Worm (Caenorhabditis elegans) whole organism, young adult: ENCODE data around the gene W09G12.6.

Source experiments
- B0019.2 ChIP-seq: fragments of 200-800 bp; sonication (Bioruptor generic); conservative IDR thresholded peaks from 2 replicates; pipeline ENCODE4 v1.3.6; 2022; ENCODE audit warnings: missing genetic modification reagents, missing genetic modification characterization, missing compliant biosample characterization
- C17E4.6 ChIP-seq: fragments of 200-800 bp; sonication (Bioruptor generic); IDR thresholded peaks from 2 replicates; pipeline ENCODE4 v1.3.6; 2022; ENCODE audit warnings: missing genetic modification reagents, missing genetic modification characterization, missing compliant biosample characterization
- F10E7.11 ChIP-seq: sonication (generic microtip); optimal IDR thresholded peaks from 2 replicates; lab custom pipeline; 2017; ENCODE audit warnings: mild to moderate bottlenecking, missing genetic modification characterization, moderate library complexity, missing compliant biosample characterization
- F33H1.4 ChIP-seq: fragments of 200-800 bp; sonication (Bioruptor generic); IDR thresholded peaks from 2 replicates; pipeline ENCODE4 v1.3.6; 2022; ENCODE audit warnings: missing genetic modification reagents, missing genetic modification characterization, missing compliant biosample characterization
- F49E8.2 ChIP-seq: sonication (generic microtip); optimal IDR thresholded peaks from 3 replicates; lab custom pipeline; 2017; ENCODE audit warnings: missing genetic modification characterization, mild to moderate bottlenecking, missing compliant biosample characterization, antibody characterized with exemption, moderate library complexity; ENCODE audit not compliant: insufficient read depth
- F57A8.1 ChIP-seq: fragments of 200-800 bp; sonication (Bioruptor generic); optimal IDR thresholded peaks from 2 replicates; lab custom pipeline; 2018; ENCODE audit warnings: mild to moderate bottlenecking, missing genetic modification characterization, moderate library complexity, missing compliant biosample characterization
- F57C9.4 ChIP-seq: sonication (generic microtip); optimal IDR thresholded peaks from 2 replicates; lab custom pipeline; 2017; ENCODE audit warnings: mild to moderate bottlenecking, missing genetic modification characterization, missing compliant biosample characterization
- K11D2.4 ChIP-seq: fragments of 200-800 bp; sonication (Bioruptor generic); IDR thresholded peaks from 2 replicates; pipeline ENCODE4 v1.3.6; 2022; ENCODE audit warnings: missing genetic modification reagents, missing genetic modification characterization, missing compliant biosample characterization
- T26A5.8 ChIP-seq: sonication (generic microtip); optimal IDR thresholded peaks from 2 replicates; lab custom pipeline; 2016; ENCODE audit warnings: missing genetic modification characterization, missing compliant biosample characterization
- Y53G8AR.9 ChIP-seq: fragments of 200-800 bp; sonication (Bioruptor generic); conservative IDR thresholded peaks from 2 replicates; pipeline ENCODE4 v1.3.6; 2022; ENCODE audit warnings: missing genetic modification reagents, missing genetic modification characterization, missing compliant biosample characterization
- Y56A3A.18 ChIP-seq: fragments of 200-800 bp; sonication (Bioruptor generic); IDR thresholded peaks from 2 replicates; pipeline ENCODE4 v1.3.6; 2022; ENCODE audit warnings: missing genetic modification reagents, missing genetic modification characterization, missing compliant biosample characterization
- Y79H2A.3 ChIP-seq: fragments of 200-800 bp; sonication (Bioruptor generic); conservative IDR thresholded peaks from 2 replicates; pipeline ENCODE4 v1.3.6; 2022; ENCODE audit warnings: missing genetic modification reagents, missing genetic modification characterization, missing compliant biosample characterization
- ZK185.1 ChIP-seq: sonication (generic microtip); optimal IDR thresholded peaks from 2 replicates; lab custom pipeline; 2016; ENCODE audit warnings: mild to moderate bottlenecking, missing genetic modification characterization, missing compliant biosample characterization; ENCODE audit not compliant: poor library complexity, severe bottlenecking
- aptf-2 ChIP-seq: fragments of 200-800 bp; sonication (Bioruptor generic); conservative IDR thresholded peaks from 2 replicates; pipeline ENCODE4 v1.3.6; 2022; ENCODE audit warnings: missing genetic modification reagents, missing genetic modification characterization, missing compliant biosample characterization
- atf-7 ChIP-seq: sonication (generic microtip); optimal IDR thresholded peaks from 2 replicates; lab custom pipeline; 2017; ENCODE audit warnings: mild to moderate bottlenecking, missing genetic modification characterization, missing compliant biosample characterization
- athp-1 ChIP-seq: sonication (generic microtip); optimal IDR thresholded peaks from 2 replicates; lab custom pipeline; 2017; ENCODE audit warnings: mild to moderate bottlenecking, missing genetic modification characterization, missing compliant biosample characterization
- attf-6 ChIP-seq: fragments of 200-800 bp; sonication (Bioruptor generic); IDR thresholded peaks from 2 replicates; pipeline ENCODE4 v1.3.6; 2022; ENCODE audit warnings: missing genetic modification reagents, missing genetic modification characterization, missing compliant biosample characterization
- bed-2 ChIP-seq: fragments of 200-800 bp; sonication (Bioruptor generic); IDR thresholded peaks from 2 replicates; pipeline ENCODE4 v1.3.6; 2022; ENCODE audit warnings: missing genetic modification reagents, missing genetic modification characterization, missing compliant biosample characterization
- cebp-1 ChIP-seq, 2 experiments: fragments of 200-800 bp in 1 of 2; sonication (Bioruptor generic) in 1 of 2; sonication (generic microtip) in 1 of 2; IDR thresholded peaks in 1 of 2; optimal IDR thresholded peaks in 1 of 2; 2 replicates each; pipeline versions ENCODE4 v1.3.6 to Lab custom; 2017 to 2022; ENCODE audit warnings: missing compliant biosample characterization in 2 of 2, missing genetic modification characterization in 2 of 2, mild to moderate bottlenecking in 1 of 2, missing genetic modification reagents in 1 of 2, moderate library complexity in 1 of 2
- ceh-79 ChIP-seq: sonication (generic microtip); optimal IDR thresholded peaks from 2 replicates; lab custom pipeline; 2017; ENCODE audit warnings: mild to moderate bottlenecking, missing genetic modification characterization, missing compliant biosample characterization
- ceh-91 ChIP-seq: fragments of 200-800 bp; sonication (Bioruptor generic); IDR thresholded peaks from 2 replicates; pipeline ENCODE4 v1.3.6; 2022; ENCODE audit warnings: missing genetic modification reagents, missing genetic modification characterization, missing compliant biosample characterization
- die-1 ChIP-seq: sonication (generic microtip); optimal IDR thresholded peaks from 2 replicates; lab custom pipeline; 2016; ENCODE audit warnings: missing genotype, mild to moderate bottlenecking, missing genetic modification characterization, missing compliant biosample characterization
- dox-1 ChIP-seq: fragments of 200-800 bp; sonication (Bioruptor generic); IDR thresholded peaks from 2 replicates; pipeline ENCODE4 v1.3.6; 2022; ENCODE audit warnings: missing genetic modification reagents, missing genetic modification characterization, missing compliant biosample characterization
- dpl-1 ChIP-seq: fragments of 150-350 bp; optimal IDR thresholded peaks from 2 replicates; lab custom pipeline; 2014; ENCODE audit warnings: missing biosample characterization, missing genetic modification reagents, missing genetic modification characterization
- efl-1 ChIP-seq: fragments of 150-350 bp; optimal IDR thresholded peaks from 2 replicates; lab custom pipeline; 2014; ENCODE audit warnings: missing biosample characterization, missing genetic modification reagents, missing genetic modification characterization
- him-1 ChIP-seq: sonication (generic microtip); optimal IDR thresholded peaks from 2 replicates; lab custom pipeline; 2016; ENCODE audit warnings: missing genotype, missing genetic modification reagents, missing genetic modification characterization, missing compliant biosample characterization
- hlh-26 ChIP-seq: fragments of 200-800 bp; sonication (Bioruptor generic); conservative IDR thresholded peaks from 2 replicates; pipeline ENCODE4 v1.3.6; 2022; ENCODE audit warnings: missing genetic modification reagents, missing genetic modification characterization, missing compliant biosample characterization
- hrde-1 ChIP-seq: sonication (generic microtip); optimal IDR thresholded peaks from 2 replicates; lab custom pipeline; 2016; ENCODE audit warnings: missing genetic modification characterization, mild to moderate bottlenecking, missing compliant biosample characterization, moderate library complexity, missing genotype, missing genetic modification reagents, borderline replicate concordance
- hsf-1 ChIP-seq: fragments of 200-800 bp; sonication (Bioruptor generic); IDR thresholded peaks from 2 replicates; pipeline ENCODE4 v1.3.6; 2022; ENCODE audit warnings: missing genetic modification reagents, missing genetic modification characterization, missing compliant biosample characterization
- let-526 ChIP-seq: fragments of 200-800 bp; sonication (Bioruptor generic); IDR thresholded peaks from 2 replicates; pipeline ENCODE4 v1.3.6; 2022; ENCODE audit warnings: missing genetic modification reagents, missing genetic modification characterization, missing compliant biosample characterization
- let-607 ChIP-seq, 2 experiments: fragments of 200-800 bp in 1 of 2; sonication (Bioruptor generic) in 1 of 2; sonication (generic microtip) in 1 of 2; optimal IDR thresholded peaks; 2 replicates each; lab custom pipeline; 2016 to 2018; ENCODE audit warnings: mild to moderate bottlenecking in 2 of 2, missing compliant biosample characterization in 2 of 2, missing genetic modification characterization in 2 of 2, moderate library complexity in 2 of 2, missing genotype in 1 of 2
- lin-54 ChIP-seq: fragments of 200-800 bp; sonication (Bioruptor generic); optimal IDR thresholded peaks from 2 replicates; lab custom pipeline; 2018; ENCODE audit warnings: mild to moderate bottlenecking, missing genetic modification characterization, missing compliant biosample characterization
- lsl-1 ChIP-seq: fragments of 200-800 bp; sonication (Bioruptor generic); optimal IDR thresholded peaks from 2 replicates; lab custom pipeline; 2018; ENCODE audit warnings: mild to moderate bottlenecking, missing genetic modification characterization, moderate library complexity, missing compliant biosample characterization
- lsy-27 ChIP-seq: sonication (generic microtip); optimal IDR thresholded peaks from 2 replicates; lab custom pipeline; 2017; ENCODE audit warnings: missing genetic modification characterization, mild to moderate bottlenecking, missing compliant biosample characterization, antibody characterized with exemption, missing genotype, borderline replicate concordance; ENCODE audit not compliant: insufficient read depth
- madf-6 ChIP-seq: fragments of 200-800 bp; sonication (Bioruptor generic); IDR thresholded peaks from 2 replicates; pipeline ENCODE4 v1.3.6; 2022; ENCODE audit warnings: missing genetic modification reagents, missing genetic modification characterization, missing compliant biosample characterization
- madf-8 ChIP-seq: fragments of 200-800 bp; sonication (Bioruptor generic); conservative IDR thresholded peaks from 2 replicates; pipeline ENCODE4 v1.3.6; 2022; ENCODE audit warnings: missing genetic modification reagents, missing genetic modification characterization, missing compliant biosample characterization
- nfya-1 ChIP-seq: sonication (generic microtip); optimal IDR thresholded peaks from 2 replicates; lab custom pipeline; 2017; ENCODE audit warnings: antibody characterized with exemption, missing compliant biosample characterization, missing genetic modification characterization, borderline replicate concordance; ENCODE audit not compliant: insufficient read depth
- nhr-27 ChIP-seq: fragments of 200-800 bp; sonication (Bioruptor generic); optimal IDR thresholded peaks from 2 replicates; lab custom pipeline; 2018; ENCODE audit warnings: mild to moderate bottlenecking, missing genetic modification characterization, moderate library complexity, missing compliant biosample characterization
- nhr-90 ChIP-seq: sonication (generic microtip); optimal IDR thresholded peaks from 2 replicates; lab custom pipeline; 2016; ENCODE audit warnings: missing genotype, mild to moderate bottlenecking, missing genetic modification characterization, missing compliant biosample characterization
- pbrm-1 ChIP-seq: fragments of 200-800 bp; sonication (Bioruptor generic); IDR thresholded peaks from 2 replicates; pipeline ENCODE4 v1.3.6; 2022; ENCODE audit warnings: missing genetic modification reagents, missing genetic modification characterization, missing compliant biosample characterization
- rcor-1 ChIP-seq: fragments of 200-800 bp; sonication (Bioruptor generic); IDR thresholded peaks from 2 replicates; pipeline ENCODE4 v1.3.6; 2022; ENCODE audit warnings: missing genetic modification reagents, missing genetic modification characterization, missing compliant biosample characterization
- rpc-1 ChIP-seq, 2 experiments: fragments of 150-350 bp in 1 of 2; sonication (generic microtip) in 1 of 2; optimal IDR thresholded peaks; 2 replicates each; lab custom pipeline; 2014 to 2018; ENCODE audit warnings: missing biosample characterization in 1 of 2, missing genetic modification characterization in 1 of 2, missing genetic modification reagents in 1 of 2, missing genotype in 1 of 2
- tbp1 ChIP-seq: fragments of 200-800 bp; sonication (Bioruptor generic); optimal IDR thresholded peaks from 2 replicates; lab custom pipeline; 2018; ENCODE audit warnings: mild to moderate bottlenecking, missing genetic modification characterization, missing compliant biosample characterization
- tlf-1 ChIP-seq: fragments of 200-800 bp; sonication (Bioruptor generic); optimal IDR thresholded peaks from 2 replicates; lab custom pipeline; 2018; ENCODE audit warnings: mild to moderate bottlenecking, missing genetic modification characterization, missing compliant biosample characterization
- zim-3 ChIP-seq: sonication (generic microtip); optimal IDR thresholded peaks from 2 replicates; lab custom pipeline; 2017; ENCODE audit warnings: mild to moderate bottlenecking, missing genetic modification characterization, moderate library complexity, missing compliant biosample characterization
- ztf-22 ChIP-seq: fragments of 200-800 bp; sonication (Bioruptor generic); optimal IDR thresholded peaks from 2 replicates; lab custom pipeline; 2018; ENCODE audit warnings: mild to moderate bottlenecking, missing genetic modification characterization, moderate library complexity, missing compliant biosample characterization
- ztf-28 ChIP-seq: fragments of 200-800 bp; sonication (Bioruptor generic); IDR thresholded peaks from 2 replicates; pipeline ENCODE4 v1.3.6; 2022; ENCODE audit warnings: missing genetic modification reagents, missing genetic modification characterization, missing compliant biosample characterization

The W09G12.6 gene

ce11 chrIV:1277067-1277466 lies 45.4 kb downstream of the W09G12.6 start (continued):
- peak; percentile 87 for TF ChIP-seq efl-1
- no peak for TF ChIP-seq T26A5.8 (tag; lab: Kevin White, UChicago)
- TF ChIP-seq ceh-79 (tag; lab: Kevin White, UChicago), result no peak
- no peak for TF ChIP-seq F57C9.4 (tag; lab: Kevin White, UChicago)
- TF ChIP-seq let-607 (tag; optimal IDR thresholded peaks at IDR 0.05; lab: Kevin White, UChicago), result no peak
- peak; percentile 66 for TF ChIP-seq F33H1.4
- no peak for TF ChIP-seq lsy-27 (tag; lab: Kevin White, UChicago)
- no peak for TF ChIP-seq Y53G8AR.9 (GFP tag; lab: Robert Waterston, UW)
- peak; percentile 54 for TF ChIP-seq dpl-1 (GFP tag; lab: Kevin White, UChicago)
- no peak for TF ChIP-seq let-526 (GFP tag; lab: Robert Waterston, UW)
- TF ChIP-seq B0019.2 (GFP tag; lab: Robert Waterston, UW), result peak; percentile 83
- no peak for TF ChIP-seq K11D2.4 (GFP tag; lab: Robert Waterston, UW)
- TF ChIP-seq tlf-1 (GFP tag; lab: Kevin White, UChicago), result peak; percentile 53
- TF ChIP-seq madf-6, result peak; percentile 90
- peak; percentile 22; the same call in 1 of the 2 replicates for TF ChIP-seq hsf-1
- TF ChIP-seq tbp1, result peak; percentile 33
- no peak for TF ChIP-seq nfya-1
- TF ChIP-seq F10E7.11 (tag; lab: Kevin White, UChicago), result no peak
- TF ChIP-seq bed-2 (GFP tag; lab: Robert Waterston, UW), result no peak
- TF ChIP-seq rcor-1 (GFP tag; lab: Robert Waterston, UW), result no peak
- no peak for TF ChIP-seq ztf-22 (GFP tag; lab: Kevin White, UChicago)
- TF ChIP-seq madf-8 (GFP tag; lab: Robert Waterston, UW), result peak; percentile 81
- no peak for TF ChIP-seq Y56A3A.18 (GFP tag; lab: Robert Waterston, UW)
- TF ChIP-seq him-1 (tag; lab: Kevin White, UChicago), result no peak
- TF ChIP-seq cebp-1 (GFP tag; IDR thresholded peaks at IDR 0.05; lab: Robert Waterston, UW), result no peak
- TF ChIP-seq cebp-1 (tag; optimal IDR thresholded peaks at IDR 0.05; lab: Kevin White, UChicago), result no peak
- peak; percentile 78 for TF ChIP-seq ceh-91
- TF ChIP-seq zim-3 (tag; lab: Kevin White, UChicago), result no peak
- peak; percentile 47 for TF ChIP-seq athp-1 (tag; lab: Kevin White, UChicago)
- no peak for TF ChIP-seq hrde-1 (tag; lab: Kevin White, UChicago)
- peak; percentile 91 for TF ChIP-seq lsl-1
- no peak for TF ChIP-seq rpc-1 (optimal IDR thresholded peaks at IDR 0.05; lab: Kevin White, UChicago)
- TF ChIP-seq rpc-1 (tag; optimal IDR thresholded peaks at IDR 0.05; lab: Kevin White, UChicago), result no peak
- no peak for TF ChIP-seq Y79H2A.3 (GFP tag; lab: Robert Waterston, UW)
- TF ChIP-seq hlh-26 (GFP tag; lab: Robert Waterston, UW), result no peak
- no peak for TF ChIP-seq C17E4.6 (GFP tag; lab: Robert Waterston, UW)
- TF ChIP-seq atf-7 (tag; lab: Kevin White, UChicago), result no peak
- TF ChIP-seq F49E8.2, result no peak
- peak; percentile 59 for TF ChIP-seq lin-54 (GFP tag; lab: Kevin White, UChicago)
- TF ChIP-seq dox-1 (GFP tag; lab: Robert Waterston, UW), result peak; percentile 25; the same call in 1 of the 2 replicates
- no peak for TF ChIP-seq nhr-90 (tag; lab: Kevin White, UChicago)
- no peak for TF ChIP-seq die-1
- TF ChIP-seq F57A8.1 (GFP tag; lab: Kevin White, UChicago), result no peak
- no peak for TF ChIP-seq nhr-27
- TF ChIP-seq ztf-28 (GFP tag; lab: Robert Waterston, UW), result no peak
- no peak for TF ChIP-seq aptf-2
- TF ChIP-seq ZK185.1 (tag; lab: Kevin White, UChicago), result no peak
- 0 out of 2 replicates have a peak, but pooled peaks have one; percentile 26 for TF ChIP-seq pbrm-1 (GFP tag; lab: Robert Waterston, UW)
- no peak for TF ChIP-seq attf-6
